Fruit fly (Drosophila melanogaster) whole organism, wandering third instar larva: Measurements from ENCODE around the gene mex1.

ENCODE experiments used
- CG9705 ChIP-seq: fragments of 200-800 bp; sonication (Bioruptor generic); optimal IDR thresholded peaks from 2 replicates; lab custom pipeline; 2018; ENCODE audit warnings: missing biosample characterization, mild to moderate bottlenecking, missing genetic modification characterization
- CrebA ChIP-seq: fragments of 200-800 bp; sonication (Bioruptor generic); optimal IDR thresholded peaks from 2 replicates; lab custom pipeline; 2016; ENCODE audit warnings: missing biosample characterization, mild to moderate bottlenecking, missing genetic modification characterization, borderline replicate concordance
- Hr78 ChIP-seq: fragments of >200 bp; optimal IDR thresholded peaks from 2 replicates; lab custom pipeline; 2017; ENCODE audit warnings: missing biosample characterization, missing genetic modification characterization
- Myc ChIP-seq: fragments of >200 bp; optimal IDR thresholded peaks from 2 replicates; lab custom pipeline; 2017
- brk ChIP-seq: fragments of 200-800 bp; sonication (Bioruptor generic); optimal IDR thresholded peaks from 2 replicates; lab custom pipeline; 2016; ENCODE audit warnings: missing biosample characterization, mild to moderate bottlenecking, missing genetic modification characterization
- fru ChIP-seq: fragments of 200-800 bp; sonication (Bioruptor generic); optimal IDR thresholded peaks from 3 replicates; lab custom pipeline; 2016; ENCODE audit warnings: missing biosample characterization, mild to moderate bottlenecking, missing genetic modification characterization
- h ChIP-seq: fragments of 200-800 bp; sonication (Bioruptor generic); optimal IDR thresholded peaks from 3 replicates; lab custom pipeline; 2016; ENCODE audit warnings: missing biosample characterization, mild to moderate bottlenecking, missing genetic modification characterization
- pan ChIP-seq: fragments of >200 bp; optimal IDR thresholded peaks from 2 replicates; lab custom pipeline; 2017
- psq ChIP-seq: fragments of 200-800 bp; sonication (Bioruptor generic); optimal IDR thresholded peaks from 3 replicates; lab custom pipeline; 2017; ENCODE audit warnings: missing biosample characterization, mild to moderate bottlenecking, missing genetic modification characterization, moderate library complexity
- rgr ChIP-seq: fragments of 200-800 bp; sonication (Bioruptor generic); optimal IDR thresholded peaks from 3 replicates; lab custom pipeline; 2016; ENCODE audit warnings: missing biosample characterization, mild to moderate bottlenecking, missing genetic modification characterization
- sv ChIP-seq: fragments of 200-800 bp; sonication (Bioruptor generic); optimal IDR thresholded peaks from 3 replicates; lab custom pipeline; 2016; ENCODE audit warnings: missing biosample characterization, missing genetic modification characterization

DNA sequence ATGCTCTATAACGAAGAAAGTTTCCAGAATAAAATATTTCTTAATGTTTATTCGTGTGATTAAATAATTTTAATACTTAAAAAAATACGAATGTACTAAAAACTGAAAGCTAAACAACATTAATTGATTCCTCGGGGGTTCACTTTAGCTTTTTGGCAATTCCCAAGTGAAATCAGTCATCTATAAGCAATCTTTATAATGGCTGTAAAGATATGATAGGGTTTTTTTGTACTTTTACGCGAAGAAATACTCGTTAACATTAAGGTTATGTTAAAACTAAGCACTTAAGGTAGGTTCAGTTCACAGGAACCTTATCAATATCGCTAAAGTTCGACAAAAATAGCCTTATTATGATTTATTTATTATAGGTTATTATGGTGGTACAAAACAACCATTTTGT is 528 bp upstream of the mex1 start:
- no peak for TF ChIP-seq CG9705 (GFP tag; lab: Kevin White, UChicago)
- TF ChIP-seq psq: no peak
- no peak for TF ChIP-seq Myc (lab: Kevin White, UChicago)
- TF ChIP-seq sv (GFP tag; lab: Kevin White, UChicago): no peak
- TF ChIP-seq pan (lab: Kevin White, UChicago): no peak
- no peak for TF ChIP-seq rgr (GFP tag; lab: Kevin White, UChicago)
- no peak for TF ChIP-seq brk (GFP tag; lab: Kevin White, UChicago)
- TF ChIP-seq CrebA (GFP tag; lab: Kevin White, UChicago): no peak
- TF ChIP-seq Hr78 (GFP tag; lab: Kevin White, UChicago): no peak
- TF ChIP-seq h: no peak
- TF ChIP-seq fru (GFP tag; lab: Kevin White, UChicago): no peak
